Fruit fly (Drosophila melanogaster): ENCODE results near the gene CG31678.

CG31678 gene

DNA sequence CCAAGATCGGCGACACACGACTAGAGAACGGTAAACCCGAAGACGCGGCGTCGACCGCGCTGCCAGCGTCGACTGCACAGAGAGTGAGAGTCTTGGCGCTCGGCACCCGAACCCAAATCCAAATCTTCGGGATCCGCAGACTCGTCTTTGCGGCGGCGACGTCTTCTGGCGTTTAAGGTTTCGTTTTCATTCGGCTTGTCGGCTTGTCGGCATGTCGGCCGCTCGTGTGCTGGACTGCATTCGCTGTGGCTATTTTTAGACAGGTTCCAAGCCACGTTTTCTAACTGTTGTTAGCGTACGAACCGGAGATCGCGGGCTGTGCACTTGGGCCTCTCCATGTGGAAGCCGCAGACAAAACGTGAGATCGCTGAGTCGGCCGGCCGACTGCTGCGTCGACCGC is 40.3 kb upstream of the CG31678 start (continued):
- no peak for TF ChIP-seq kay (GFP tag; optimal IDR thresholded peaks at IDR 0.05)
- TF ChIP-seq Trl (optimal IDR thresholded peaks at IDR 0.05): peak; percentile 20 to 25
- TF ChIP-seq Trl (GFP tag; optimal IDR thresholded peaks at IDR 0.05): no peak
- no peak for TF ChIP-seq bbx (GFP tag; IDR thresholded peaks at IDR 0.05; ENCODE audit: partially characterized antibody)
- TF ChIP-seq zen2 (GFP tag; IDR thresholded peaks at IDR 0.05; ENCODE audit: partially characterized antibody): no peak
- TF ChIP-seq lov (optimal IDR thresholded peaks at IDR 0.05): no peak
- TF ChIP-seq lov (GFP tag; IDR thresholded peaks at IDR 0.05): peak; percentile 62; the same call in 1 of the 3 replicates
- TF ChIP-seq danr (GFP tag; IDR thresholded peaks at IDR 0.05): no peak
- TF ChIP-seq chinmo (GFP tag; IDR thresholded peaks at IDR 0.05; ENCODE audit: partially characterized antibody): peak; percentile 97
- no peak for TF ChIP-seq D19B (GFP tag; optimal IDR thresholded peaks at IDR 0.05)
- TF ChIP-seq Drgx (GFP tag; IDR thresholded peaks at IDR 0.05): peak; percentile 63
- TF ChIP-seq GATAe (GFP tag; conservative IDR thresholded peaks at IDR 0.05): no peak
- TF ChIP-seq Ravus (GFP tag; IDR thresholded peaks at IDR 0.05): no peak
- no peak for TF ChIP-seq vnd (GFP tag; IDR thresholded peaks at IDR 0.05; ENCODE audit: partially characterized antibody)
- TF ChIP-seq cg (GFP tag; optimal IDR thresholded peaks at IDR 0.05): no peak
- TF ChIP-seq CG18262 (tag; optimal IDR thresholded peaks at IDR 0.05): peak; percentile 34
- no peak for TF ChIP-seq CG13624 (GFP tag; optimal IDR thresholded peaks at IDR 0.05)
- TF ChIP-seq kah (GFP tag; optimal IDR thresholded peaks at IDR 0.05): no peak
- no peak for TF ChIP-seq CG11696 (GFP tag; IDR thresholded peaks at IDR 0.05)
- no peak for TF ChIP-seq CG7963 (GFP tag; IDR thresholded peaks at IDR 0.05; ENCODE audit: partially characterized antibody)
- peak in 1 of 3 experiments; percentile 44 for TF ChIP-seq lola (GFP tag; optimal IDR thresholded peaks at IDR 0.05)
- TF ChIP-seq CHES-1-like (GFP tag; optimal IDR thresholded peaks at IDR 0.05): no peak
- TF ChIP-seq CG4854 (GFP tag; optimal IDR thresholded peaks at IDR 0.05): no peak
- TF ChIP-seq CG13894 (tag; optimal IDR thresholded peaks at IDR 0.05): no peak
- no peak for TF ChIP-seq Neu2 (GFP tag; optimal IDR thresholded peaks at IDR 0.05; ENCODE audit: borderline replicate concordance)
- no peak for TF ChIP-seq CG12942 (GFP tag; optimal IDR thresholded peaks at IDR 0.05)
- no peak for TF ChIP-seq CG7987 (GFP tag; optimal IDR thresholded peaks at IDR 0.05)
- no peak for TF ChIP-seq peb (GFP tag; IDR thresholded peaks at IDR 0.05)
- no peak for TF ChIP-seq cato (GFP tag; optimal IDR thresholded peaks at IDR 0.05; ENCODE audit: borderline replicate concordance)
- TF ChIP-seq CG10321 (GFP tag; IDR thresholded peaks at IDR 0.05): no peak
- TF ChIP-seq tio (GFP tag; optimal IDR thresholded peaks at IDR 0.05): no peak
- TF ChIP-seq CG10366 (GFP tag; IDR thresholded peaks at IDR 0.05): no peak
- TF ChIP-seq CG4617 (GFP tag; optimal IDR thresholded peaks at IDR 0.05; ENCODE audit: borderline replicate concordance): no peak
- TF ChIP-seq CG15011 (GFP tag; optimal IDR thresholded peaks at IDR 0.05): no peak
- no peak for TF ChIP-seq sisA (GFP tag; IDR thresholded peaks at IDR 0.05)
- TF ChIP-seq bigmax (GFP tag; optimal IDR thresholded peaks at IDR 0.05): no peak
- no peak for TF ChIP-seq CG7745 (tag; optimal IDR thresholded peaks at IDR 0.05)
- TF ChIP-seq BtbVII (GFP tag; optimal IDR thresholded peaks at IDR 0.05): no peak
- TF ChIP-seq CG2116 (GFP tag; optimal IDR thresholded peaks at IDR 0.05): no peak
- TF ChIP-seq zfh2 (GFP tag; optimal IDR thresholded peaks at IDR 0.05): no peak
- no peak for TF ChIP-seq CG12236 (GFP tag; optimal IDR thresholded peaks at IDR 0.05)
- TF ChIP-seq bowl (GFP tag; IDR thresholded peaks at IDR 0.05): no peak
- TF ChIP-seq exex (tag; optimal IDR thresholded peaks at IDR 0.05): no peak
- TF ChIP-seq eyg (GFP tag; optimal IDR thresholded peaks at IDR 0.05): no peak
- TF ChIP-seq ssp (GFP tag; IDR thresholded peaks at IDR 0.05): no peak
- TF ChIP-seq CG13296 (GFP tag; optimal IDR thresholded peaks at IDR 0.05): no peak
- no peak for TF ChIP-seq CG16815 (GFP tag; optimal IDR thresholded peaks at IDR 0.05)
- TF ChIP-seq CG6175 (GFP tag; IDR thresholded peaks at IDR 0.05): no peak
- TF ChIP-seq zen (tag; optimal IDR thresholded peaks at IDR 0.05): no peak
- no peak for TF ChIP-seq CG10959 (GFP tag; IDR thresholded peaks at IDR 0.05)
- no peak for TF ChIP-seq Mes4 (GFP tag; optimal IDR thresholded peaks at IDR 0.05)
- TF ChIP-seq CTCF (GFP tag; optimal IDR thresholded peaks at IDR 0.05): no peak
- no peak for TF ChIP-seq cad (GFP tag; optimal IDR thresholded peaks at IDR 0.05)

Data from whole organism, embryonic.